Fruit fly (Drosophila melanogaster): Measurements from ENCODE around the gene Brr2.

Gene Brr2

DNA sequence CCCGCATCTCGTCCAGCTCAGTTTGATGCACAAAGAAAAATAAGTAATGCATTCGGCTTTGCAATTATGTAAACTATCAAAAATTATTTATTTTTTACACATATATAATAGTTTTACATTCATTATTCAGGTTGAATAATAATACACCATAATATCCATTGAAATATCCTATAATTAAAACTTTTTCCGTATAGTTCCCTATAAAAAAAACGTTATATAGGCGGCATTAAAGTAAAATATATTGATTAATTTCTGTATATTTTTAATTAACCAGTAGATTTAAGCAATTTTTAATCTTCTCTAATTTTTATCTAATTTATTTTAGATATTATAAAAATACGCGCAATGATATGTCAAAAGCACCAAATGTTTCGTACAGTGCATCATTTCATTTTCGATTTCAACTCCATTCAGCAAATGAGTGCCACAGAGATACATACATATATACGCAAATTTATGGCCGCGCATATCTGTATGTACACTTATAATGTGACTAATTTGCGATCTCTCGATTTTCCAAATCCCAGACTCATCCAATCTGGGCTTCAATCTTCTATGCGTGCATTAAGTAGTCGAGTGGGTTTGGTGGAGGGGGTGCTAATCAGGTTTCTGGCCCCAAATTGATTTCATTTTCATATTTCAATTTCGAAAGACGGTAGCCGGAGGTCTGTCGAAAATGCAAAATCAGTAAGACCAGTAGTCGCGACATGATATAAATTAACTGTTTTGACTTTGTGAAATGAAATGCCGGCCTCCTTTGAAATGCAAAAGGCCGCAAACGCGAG is 45.7 kb upstream of the Brr2 start (continued):
- TF ChIP-seq BtbVII (GFP tag; optimal IDR thresholded peaks at IDR 0.05) (no peak), Blimp-1 (GFP tag; optimal IDR thresholded peaks at IDR 0.05) (peak; percentile 35), dmrt11E (tag; optimal IDR thresholded peaks at IDR 0.05) (peak; percentile 60), Dbx (GFP tag; IDR thresholded peaks at IDR 0.05) (no peak), Dad (GFP tag; optimal IDR thresholded peaks at IDR 0.05) (no peak), Atf-2 (GFP tag; optimal IDR thresholded peaks at IDR 0.05) (no peak), insv (GFP tag; optimal IDR thresholded peaks at IDR 0.05) (no peak), CG3281 (GFP tag; optimal IDR thresholded peaks at IDR 0.05) (no peak), CG17385 (GFP tag; optimal IDR thresholded peaks at IDR 0.05) (no peak), CG16863 (GFP tag; optimal IDR thresholded peaks at IDR 0.05) (no peak), Nf-YA (GFP tag; IDR thresholded peaks at IDR 0.05) (no peak), Mad (GFP tag; optimal IDR thresholded peaks at IDR 0.05) (no peak), unc-4 (GFP tag; IDR thresholded peaks at IDR 0.05; ENCODE audit: partially characterized antibody) (no peak), CG2202 (tag; optimal IDR thresholded peaks at IDR 0.05) (no peak), CG18262 (tag; optimal IDR thresholded peaks at IDR 0.05) (peak; percentile 70), Myb (GFP tag; optimal IDR thresholded peaks at IDR 0.05) (no peak), CG13894 (tag; optimal IDR thresholded peaks at IDR 0.05) (peak; percentile 11), CG14860 (GFP tag; IDR thresholded peaks at IDR 0.05; ENCODE audit: partially characterized antibody) (no peak), CG8765 (GFP tag; IDR thresholded peaks at IDR 0.05) (no peak), gcm (GFP tag; optimal IDR thresholded peaks at IDR 0.05) (no peak), Lhr (GFP tag; optimal IDR thresholded peaks at IDR 0.05) (no peak), da (GFP tag; optimal IDR thresholded peaks at IDR 0.05) (no peak), CG11247 (GFP tag; IDR thresholded peaks at IDR 0.05) (no peak), CG6272 (GFP tag; IDR thresholded peaks at IDR 0.05) (no peak), nerfin-1 (tag; optimal IDR thresholded peaks at IDR 0.05) (no peak), pnt (GFP tag; optimal IDR thresholded peaks at IDR 0.05) (no peak), CG13424 (tag; optimal IDR thresholded peaks at IDR 0.05) (peak; percentile 36), Nf-YB (GFP tag; optimal IDR thresholded peaks at IDR 0.05) (no peak), chinmo (GFP tag; IDR thresholded peaks at IDR 0.05; ENCODE audit: partially characterized antibody) (no peak), CG4707 (GFP tag; optimal IDR thresholded peaks at IDR 0.05) (no peak), CG12942 (GFP tag; optimal IDR thresholded peaks at IDR 0.05) (no peak), onecut (GFP tag; IDR thresholded peaks at IDR 0.05) (no peak), Spps (tag; optimal IDR thresholded peaks at IDR 0.05) (no peak), peb (GFP tag; IDR thresholded peaks at IDR 0.05) (no peak), odd (GFP tag; optimal IDR thresholded peaks at IDR 0.05) (no peak), CG14014 (GFP tag; IDR thresholded peaks at IDR 0.05) (no peak), CG34376 (GFP tag; optimal IDR thresholded peaks at IDR 0.05) (no peak), NFAT (GFP tag; IDR thresholded peaks at IDR 0.05) (no peak), fd102C (GFP tag; optimal IDR thresholded peaks at IDR 0.05) (no peak), CG16813 (GFP tag; IDR thresholded peaks at IDR 0.05; ENCODE audit: partially characterized antibody) (no peak), CG10274 (GFP tag; optimal IDR thresholded peaks at IDR 0.05) (no peak), corto (GFP tag; optimal IDR thresholded peaks at IDR 0.05) (no peak), klu (GFP tag; IDR thresholded peaks at IDR 0.05) (no peak), sob (GFP tag; IDR thresholded peaks at IDR 0.05) (no peak), CG5245 (GFP tag; optimal IDR thresholded peaks at IDR 0.05) (no peak), CG12071 (GFP tag; optimal IDR thresholded peaks at IDR 0.05) (no peak), row (GFP tag; IDR thresholded peaks at IDR 0.05) (0 out of 3 replicates have a peak, but pooled peaks have one; percentile 22), CG8924 (tag; optimal IDR thresholded peaks at IDR 0.05) (peak; percentile 22), Opbp (GFP tag; IDR thresholded peaks at IDR 0.05; ENCODE audit: partially characterized antibody) (no peak)
